Fruit fly (Drosophila melanogaster): ENCODE results near the gene CG34135.

DNA sequence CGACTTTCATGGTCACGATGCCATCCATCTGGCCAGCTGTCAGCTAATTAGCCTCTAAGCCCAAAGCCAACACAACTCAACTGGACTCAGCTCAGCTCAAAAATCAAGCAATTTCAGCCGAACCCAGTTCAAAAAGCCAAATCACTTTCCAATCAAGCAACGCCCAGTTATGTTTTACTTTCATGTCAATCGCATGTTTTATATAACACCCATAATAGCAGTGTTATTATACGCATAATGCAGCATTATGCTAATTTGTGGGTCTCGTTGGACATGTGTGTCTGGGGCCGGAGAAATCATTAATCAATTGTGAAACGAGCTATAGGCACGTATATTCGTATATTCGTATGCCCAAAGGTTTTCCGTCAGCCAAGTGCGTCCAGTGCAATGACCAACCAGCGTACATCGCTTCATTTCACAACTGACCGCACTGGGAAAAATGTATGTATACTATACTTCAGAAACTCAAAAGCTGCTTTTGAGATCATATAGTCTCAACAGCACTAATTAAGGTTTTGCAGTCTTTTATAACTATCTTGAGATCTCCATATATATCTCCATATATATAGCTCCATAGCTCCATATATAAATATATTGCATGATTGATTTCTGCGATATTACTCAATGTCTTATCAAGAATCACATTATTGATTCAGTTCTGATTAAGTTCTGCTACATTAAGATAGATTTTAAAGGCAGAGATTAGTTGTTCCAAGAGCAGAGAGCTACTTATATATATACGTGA lies 19.7 kb upstream of the CG34135 start:
- TF ChIP-seq pan (optimal IDR thresholded peaks at IDR 0.05) = no peak
- TF ChIP-seq CG8478 (optimal IDR thresholded peaks at IDR 0.05) = no peak
- TF ChIP-seq psq (optimal IDR thresholded peaks at IDR 0.05) = no peak

Measured in whole organism.